Fruit fly (Drosophila melanogaster) whole organism, adult: Measurements from ENCODE around the gene Neto.

ENCODE experiments used
- CG11617 ChIP-seq: fragments of 200-800 bp; sonication (Bioruptor generic); optimal IDR thresholded peaks from 2 replicates; lab custom pipeline; 2017; ENCODE audit warnings: mild to moderate bottlenecking, missing biosample characterization, missing genetic modification reagents, missing genetic modification characterization
- CG12768 ChIP-seq: fragments of 200-800 bp; sonication (Bioruptor generic); optimal IDR thresholded peaks from 2 replicates; lab custom pipeline; 2017; ENCODE audit warnings: missing biosample characterization, missing genetic modification characterization, mild to moderate bottlenecking, moderate library complexity, missing genetic modification reagents
- CG33017 ChIP-seq: fragments of 200-800 bp; sonication (Bioruptor generic); optimal IDR thresholded peaks from 2 replicates; lab custom pipeline; 2018; ENCODE audit warnings: missing biosample characterization, mild to moderate bottlenecking, missing genetic modification characterization, moderate library complexity
- Clk ChIP-seq: fragments of 200-800 bp; sonication (Bioruptor generic); optimal IDR thresholded peaks from 2 replicates; lab custom pipeline; 2017; ENCODE audit warnings: missing biosample characterization, missing genetic modification characterization
- Mnt ChIP-seq: fragments of 200-800 bp; sonication (Bioruptor generic); optimal IDR thresholded peaks from 2 replicates; lab custom pipeline; 2016; ENCODE audit warnings: missing biosample characterization, mild to moderate bottlenecking, missing genetic modification characterization
- cic ChIP-seq: fragments of 200-800 bp; sonication (Bioruptor generic); optimal IDR thresholded peaks from 2 replicates; lab custom pipeline; 2017; ENCODE audit warnings: missing biosample characterization, mild to moderate bottlenecking, missing genetic modification characterization, moderate library complexity
- toe ChIP-seq: fragments of 200-800 bp; sonication (Bioruptor generic); optimal IDR thresholded peaks from 2 replicates; lab custom pipeline; 2016; ENCODE audit warnings: missing biosample characterization, missing genetic modification characterization

- TF ChIP-seq toe (GFP tag; lab: Kevin White, UChicago) = no peak
- peak; percentile 52 for TF ChIP-seq Mnt
- TF ChIP-seq CG12768 = no peak
- TF ChIP-seq CG11617 (GFP tag; lab: Kevin White, UChicago) = no peak
- no peak for TF ChIP-seq CG33017 (tag; lab: Kevin White, UChicago)
- TF ChIP-seq cic = no peak
- TF ChIP-seq Clk (GFP tag; lab: Kevin White, UChicago) = no peak
These were observed at the start of gene Neto for dm6 chrX:13445695-13446094.
